Fruit fly (Drosophila melanogaster) whole organism: ENCODE results near the gene Dpm2.

ENCODE experiments used
- CG8478 ChIP-seq: fragments of >200 bp; optimal IDR thresholded peaks from 2 replicates; lab custom pipeline; 2018; ENCODE audit warnings: inconsistent platforms
- EcR ChIP-seq, 2 experiments: fragments of >200 bp; optimal IDR thresholded peaks; 2 replicates each; lab custom pipeline; 2017; ENCODE audit warnings: missing biosample characterization in 2 of 2, missing genetic modification characterization in 2 of 2, missing genetic modification reagents in 2 of 2
- pan ChIP-seq: fragments of >200 bp; optimal IDR thresholded peaks from 2 replicates; lab custom pipeline; 2017
- psq ChIP-seq: fragments of >200 bp; optimal IDR thresholded peaks from 2 replicates; lab custom pipeline; 2017

- no peak for TF ChIP-seq pan (lab: Kevin White, UChicago)
- TF ChIP-seq psq = no peak
- no peak for TF ChIP-seq CG8478 (lab: Kevin White, UChicago)
- TF ChIP-seq EcR (GFP tag; optimal IDR thresholded peaks at IDR 0.05; lab: Kevin White, UChicago) = no peak
Measured at dm6 chr3L:3291159-3291558, 28.2 kb upstream of the Dpm2 start, which contains the start of gene CG12009.
